Worm (Caenorhabditis elegans) whole organism, late embryonic: Measurements from ENCODE around the gene T01B4.3.

ENCODE experiments used
- C08G9.2 ChIP-seq: sonication (generic microtip); optimal IDR thresholded peaks from 2 replicates; lab custom pipeline; 2016; ENCODE audit warnings: mild to moderate bottlenecking, missing genetic modification characterization, moderate library complexity, missing compliant biosample characterization
- ceh-2 ChIP-seq: sonication (generic microtip); optimal IDR thresholded peaks from 2 replicates; lab custom pipeline; 2016; ENCODE audit warnings: missing genotype, missing genetic modification characterization, missing compliant biosample characterization
- dmd-4 ChIP-seq: sonication (generic microtip); optimal IDR thresholded peaks from 2 replicates; lab custom pipeline; 2016; ENCODE audit warnings: borderline replicate concordance, missing genetic modification characterization, missing compliant biosample characterization
- elt-2 ChIP-seq: sonication (generic microtip); optimal IDR thresholded peaks from 2 replicates; lab custom pipeline; 2016; ENCODE audit warnings: missing genetic modification reagents, missing genetic modification characterization, missing compliant biosample characterization
- elt-4 ChIP-seq: sonication (generic microtip); optimal IDR thresholded peaks from 2 replicates; lab custom pipeline; 2016; ENCODE audit warnings: missing genetic modification characterization, missing compliant biosample characterization
- eyg-1 ChIP-seq: sonication (generic microtip); optimal IDR thresholded peaks from 2 replicates; lab custom pipeline; 2016; ENCODE audit warnings: missing genotype, missing genetic modification characterization, missing compliant biosample characterization
- fax-1 ChIP-seq: sonication (generic microtip); optimal IDR thresholded peaks from 2 replicates; lab custom pipeline; 2016; ENCODE audit warnings: missing genotype, missing genetic modification characterization, missing compliant biosample characterization
- gmeb-2 ChIP-seq: sonication (generic microtip); optimal IDR thresholded peaks from 2 replicates; lab custom pipeline; 2016; ENCODE audit warnings: missing genetic modification characterization, inconsistent platforms, missing compliant biosample characterization
- madf-2 ChIP-seq: sonication (generic microtip); optimal IDR thresholded peaks from 2 replicates; lab custom pipeline; 2017; ENCODE audit warnings: missing genetic modification characterization, missing compliant biosample characterization
- nhr-232 ChIP-seq: sonication (generic microtip); optimal IDR thresholded peaks from 2 replicates; lab custom pipeline; 2016; ENCODE audit warnings: missing genetic modification characterization, missing compliant biosample characterization
- pat-9 ChIP-seq: fragments of 200-800 bp; sonication (Bioruptor generic); optimal IDR thresholded peaks from 2 replicates; lab custom pipeline; 2018; ENCODE audit warnings: mild to moderate bottlenecking, missing genetic modification characterization, moderate library complexity, missing compliant biosample characterization
- pqm-1 ChIP-seq: sonication (generic microtip); optimal IDR thresholded peaks from 2 replicates; lab custom pipeline; 2016; ENCODE audit warnings: missing genetic modification characterization, missing compliant biosample characterization
- pros-1 ChIP-seq: fragments of 150-350 bp; optimal IDR thresholded peaks from 2 replicates; lab custom pipeline; 2014; ENCODE audit warnings: missing biosample characterization, missing genetic modification reagents, missing genetic modification characterization
- sdc-2 ChIP-seq: sonication (generic microtip); optimal IDR thresholded peaks from 2 replicates; lab custom pipeline; 2016; ENCODE audit warnings: missing genotype, missing genetic modification characterization, missing compliant biosample characterization
- sox-4 ChIP-seq: sonication (generic microtip); optimal IDR thresholded peaks from 2 replicates; lab custom pipeline; 2017; ENCODE audit warnings: mild to moderate bottlenecking, missing genetic modification characterization, inconsistent platforms, missing compliant biosample characterization
- syd-9 ChIP-seq: sonication (generic microtip); optimal IDR thresholded peaks from 2 replicates; lab custom pipeline; 2016; ENCODE audit warnings: mild to moderate bottlenecking, missing genetic modification characterization, moderate library complexity, missing compliant biosample characterization
- unc-42 ChIP-seq: sonication (generic microtip); optimal IDR thresholded peaks from 2 replicates; lab custom pipeline; 2016; ENCODE audit warnings: missing genotype, missing genetic modification characterization, missing compliant biosample characterization
- unc-55 ChIP-seq: sonication (generic microtip); optimal IDR thresholded peaks from 2 replicates; lab custom pipeline; 2017; ENCODE audit warnings: missing biosample characterization, missing genetic modification reagents, missing genetic modification characterization

Gene T01B4.3

DNA sequence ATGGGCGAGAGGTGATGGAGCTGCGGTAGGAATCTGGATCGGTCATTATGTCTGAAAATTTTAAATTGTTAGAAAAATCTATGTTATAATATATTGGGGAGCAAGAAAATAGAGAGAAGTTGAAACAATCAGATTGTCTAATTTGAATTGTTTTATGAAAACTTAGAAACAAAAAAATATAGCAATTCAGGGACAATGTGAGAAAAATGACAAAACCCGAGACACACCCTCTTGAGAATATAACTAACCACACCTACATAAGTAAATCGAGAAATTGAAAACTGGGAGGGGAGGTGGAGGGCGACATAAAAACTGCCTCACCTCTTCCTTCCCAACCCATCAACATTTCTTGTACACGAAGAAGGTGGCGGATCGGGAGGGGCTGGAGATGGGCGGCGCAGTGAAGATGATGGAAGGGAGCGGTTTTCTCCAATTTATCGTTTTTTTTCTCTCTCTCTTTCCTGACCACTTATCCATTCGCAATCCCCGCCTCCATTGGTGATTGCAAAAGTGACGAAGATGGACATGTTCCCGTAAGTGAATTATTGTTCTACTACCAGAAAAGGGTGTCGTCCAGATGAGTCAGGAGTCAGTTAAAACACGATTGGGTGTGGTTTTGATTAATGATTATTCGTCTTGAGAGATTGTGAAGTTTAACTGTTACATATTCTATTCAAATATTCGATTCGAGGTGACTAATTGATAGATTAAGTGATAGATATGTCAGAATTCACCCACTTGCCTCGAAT is 51.7 kb downstream of the T01B4.3 start, which contains the start of gene mua-6:
Gene mua-6 (minus strand): TSS at position 51 of the 749 bp plus-strand sequence.
- TF ChIP-seq madf-2 (tag; lab: Kevin White, UChicago) (no peak), fax-1 (tag; lab: Kevin White, UChicago) (no peak), unc-55 (no peak), elt-2 (no peak), gmeb-2 (no peak), elt-4 (tag; lab: Kevin White, UChicago) (no peak), C08G9.2 (no peak), dmd-4 (tag; lab: Kevin White, UChicago) (no peak), syd-9 (no peak), sox-4 (no peak), ceh-2 (tag; lab: Kevin White, UChicago) (no peak), eyg-1 (tag; lab: Kevin White, UChicago) (no peak), pros-1 (tag; lab: Kevin White, UChicago) (no peak), pqm-1 (tag; lab: Kevin White, UChicago) (no peak), sdc-2 (tag; lab: Kevin White, UChicago) (no peak), nhr-232 (no peak), pat-9 (tag; lab: Kevin White, UChicago) (no peak), unc-42 (no peak)
